Fruit fly (Drosophila melanogaster) whole organism, prepupa: ENCODE results near the gene Or33b.

Experiments used
- Blimp-1 ChIP-seq: fragments of 200-800 bp; sonication (Bioruptor generic); optimal IDR thresholded peaks from 3 replicates; lab custom pipeline; 2017; ENCODE audit warnings: missing biosample characterization, missing genetic modification characterization, mild to moderate bottlenecking, moderate library complexity, missing genetic modification reagents
- CG11762 ChIP-seq: fragments of 200-800 bp; sonication (Bioruptor generic); optimal IDR thresholded peaks from 3 replicates; lab custom pipeline; 2016; ENCODE audit warnings: missing biosample characterization, missing genetic modification characterization; ENCODE audit not compliant: insufficient read depth
- CG34406 ChIP-seq: fragments of 200-800 bp; sonication (Bioruptor generic); optimal IDR thresholded peaks from 3 replicates; lab custom pipeline; 2016; ENCODE audit warnings: missing biosample characterization, missing genetic modification characterization
- CG6854 ChIP-seq: fragments of 200-800 bp; sonication (Bioruptor generic); optimal IDR thresholded peaks from 2 replicates; lab custom pipeline; 2017; ENCODE audit warnings: missing biosample characterization, mild to moderate bottlenecking, missing genetic modification characterization
- Eip93F ChIP-seq: fragments of 200-800 bp; sonication (Bioruptor generic); optimal IDR thresholded peaks from 2 replicates; lab custom pipeline; 2016; ENCODE audit warnings: missing biosample characterization, mild to moderate bottlenecking, missing genetic modification characterization
- Lpt ChIP-seq: fragments of 200-800 bp; sonication (Bioruptor generic); optimal IDR thresholded peaks from 3 replicates; lab custom pipeline; 2016; ENCODE audit warnings: missing biosample characterization, missing genetic modification characterization
- Sox15 ChIP-seq: fragments of 200-800 bp; sonication (Bioruptor generic); optimal IDR thresholded peaks from 3 replicates; lab custom pipeline; 2016; ENCODE audit warnings: missing biosample characterization, missing genetic modification characterization
- acj6 ChIP-seq: fragments of 200-800 bp; sonication (Bioruptor generic); optimal IDR thresholded peaks from 3 replicates; lab custom pipeline; 2016; ENCODE audit warnings: missing biosample characterization, missing genetic modification characterization
- eg ChIP-seq: fragments of 200-800 bp; sonication (Bioruptor generic); IDR thresholded peaks from 3 replicates; pipeline ENCODE4 v1.3.6; 2022; ENCODE audit warnings: missing biosample characterization, missing genetic modification characterization
- salr ChIP-seq, 2 experiments: fragments of 200-800 bp; sonication (Bioruptor generic); optimal IDR thresholded peaks; 3 replicates each; lab custom pipeline; 2016 to 2018; ENCODE audit warnings: missing biosample characterization in 2 of 2, missing genetic modification characterization in 2 of 2, mild to moderate bottlenecking in 1 of 2
- ss ChIP-seq, 2 experiments: fragments of 200-800 bp; sonication (Bioruptor generic); optimal IDR thresholded peaks; 2 replicates in 1 of 2; 3 replicates in 1 of 2; lab custom pipeline; 2017 to 2018; ENCODE audit warnings: mild to moderate bottlenecking in 2 of 2, missing biosample characterization in 2 of 2, missing genetic modification characterization in 2 of 2, moderate library complexity in 1 of 2
- svp ChIP-seq: fragments of 200-800 bp; sonication (Bioruptor generic); peaks from one replicate; lab custom pipeline; 2016; ENCODE audit warnings: missing biosample characterization, missing genetic modification characterization

- TF ChIP-seq Lpt (GFP tag; lab: Kevin White, UChicago) (no peak), acj6 (GFP tag; lab: Kevin White, UChicago) (no peak), CG11762 (GFP tag; lab: Kevin White, UChicago) (no peak), Blimp-1 (no peak), eg (GFP tag; lab: Robert Waterston, UW) (no peak), Sox15 (GFP tag; lab: Kevin White, UChicago) (no peak), CG34406 (GFP tag; lab: Kevin White, UChicago) (no peak), salr (GFP tag; optimal IDR thresholded peaks at IDR 0.05; lab: Kevin White, UChicago) (no peak), ss (GFP tag; optimal IDR thresholded peaks at IDR 0.05; lab: Kevin White, UChicago) (no peak), Eip93F (GFP tag; lab: Kevin White, UChicago) (no peak), svp (GFP tag; lab: Kevin White, UChicago) (no peak), CG6854 (no peak)
Measured at dm6 chr2L:11948479-11948878, 12.5 kb downstream of the Or33b start.
